Worm (Caenorhabditis elegans): ENCODE data around the gene B0024.15.

Gene B0024.15

ce11 chrV:10338305-10338992, 48.6 kb downstream of the B0024.15 start, which contains the start of gene arx-2 (continued):
- TF ChIP-seq ztf-11 (tag; optimal IDR thresholded peaks at IDR 0.05), result no peak

ce11 chrV:10339200-10339599, 49.4 kb downstream of the B0024.15 start, which contains the start of gene K07C5.2:
Gene K07C5.2, plus strand, starts transcription at chrV:10339500.
- no peak for TF ChIP-seq hlh-17 (GFP tag; optimal IDR thresholded peaks at IDR 0.05; ENCODE audit: borderline replicate concordance)
